Fruit fly (Drosophila melanogaster) whole organism: Measurements from ENCODE around the gene CG31921.

Experiments
- CG8478 ChIP-seq: fragments of >200 bp; optimal IDR thresholded peaks from 2 replicates; lab custom pipeline; 2018; ENCODE audit warnings: inconsistent platforms
- Dll ChIP-seq: fragments of >200 bp; optimal IDR thresholded peaks from 2 replicates; lab custom pipeline; 2017
- EcR ChIP-seq, 2 experiments: fragments of >200 bp; optimal IDR thresholded peaks; 2 replicates each; lab custom pipeline; 2017; ENCODE audit warnings: missing biosample characterization in 2 of 2, missing genetic modification characterization in 2 of 2, missing genetic modification reagents in 2 of 2
- pan ChIP-seq: fragments of >200 bp; optimal IDR thresholded peaks from 2 replicates; lab custom pipeline; 2017
- psq ChIP-seq: fragments of >200 bp; optimal IDR thresholded peaks from 2 replicates; lab custom pipeline; 2017
- usp ChIP-seq: fragments of >200 bp; optimal IDR thresholded peaks from 2 replicates; lab custom pipeline; 2017; ENCODE audit warnings: missing biosample characterization, missing genetic modification characterization, mixed read lengths

CG31921 gene

dm6 chr2L:332235-332634 lies at the start of gene CG31921:
Gene CG31921 (minus strand): TSS chr2L:332335.
- no peak for TF ChIP-seq Dll
- TF ChIP-seq usp (GFP tag; lab: Kevin White, UChicago) = no peak
- no peak for TF ChIP-seq EcR (GFP tag; optimal IDR thresholded peaks at IDR 0.05; lab: Kevin White, UChicago)
- TF ChIP-seq pan (lab: Kevin White, UChicago) = no peak
- TF ChIP-seq CG8478 = no peak

- no peak for TF ChIP-seq psq (lab: Kevin White, UChicago)
- TF ChIP-seq pan (lab: Kevin White, UChicago) = no peak
- TF ChIP-seq usp (GFP tag; lab: Kevin White, UChicago) = no peak
- no peak for TF ChIP-seq Dll
- TF ChIP-seq CG8478 = no peak
- no peak for TF ChIP-seq EcR (GFP tag; optimal IDR thresholded peaks at IDR 0.05; lab: Kevin White, UChicago)
Measured at dm6 chr2L:378815-379440, 46.8 kb upstream of the CG31921 start.

dm6 chr2L:377780-378222 lies 45.7 kb upstream of the CG31921 start, which contains the start of gene al:
Gene al (plus strand): TSS chr2L:378112.
- no peak for TF ChIP-seq EcR (GFP tag; optimal IDR thresholded peaks at IDR 0.05; lab: Kevin White, UChicago)
- TF ChIP-seq psq (lab: Kevin White, UChicago) = no peak
- no peak for TF ChIP-seq pan (lab: Kevin White, UChicago)
- TF ChIP-seq usp (GFP tag; lab: Kevin White, UChicago) = no peak
- TF ChIP-seq CG8478 = no peak
- TF ChIP-seq Dll = no peak

- TF ChIP-seq pan (lab: Kevin White, UChicago) = no peak
- TF ChIP-seq psq (lab: Kevin White, UChicago) = no peak
- TF ChIP-seq CG8478 = no peak
- no peak for TF ChIP-seq usp (GFP tag; lab: Kevin White, UChicago)
- TF ChIP-seq EcR (GFP tag; optimal IDR thresholded peaks at IDR 0.05; lab: Kevin White, UChicago) = no peak
- TF ChIP-seq Dll = no peak
Measured at dm6 chr2L:371747-372146, 39.6 kb upstream of the CG31921 start.

dm6 chr2L:369811-370210 lies 37.7 kb upstream of the CG31921 start:
- TF ChIP-seq pan (lab: Kevin White, UChicago) = no peak
- TF ChIP-seq CG8478 = no peak
- TF ChIP-seq usp (GFP tag; lab: Kevin White, UChicago) = no peak
- no peak for TF ChIP-seq EcR (GFP tag; optimal IDR thresholded peaks at IDR 0.05; lab: Kevin White, UChicago)
- TF ChIP-seq Dll = no peak
- no peak for TF ChIP-seq psq (lab: Kevin White, UChicago)

- TF ChIP-seq usp (GFP tag; lab: Kevin White, UChicago) (no peak), psq (lab: Kevin White, UChicago) (no peak), pan (lab: Kevin White, UChicago) (no peak)
Measured at dm6 chr2L:368398-369008, 36.4 kb upstream of the CG31921 start.

dm6 chr2L:366876-367275 lies 34.7 kb upstream of the CG31921 start:
- no peak for TF ChIP-seq usp (GFP tag; lab: Kevin White, UChicago)
- no peak for TF ChIP-seq psq (lab: Kevin White, UChicago)
- no peak for TF ChIP-seq pan (lab: Kevin White, UChicago)

dm6 chr2L:357556-358130 lies 25.5 kb upstream of the CG31921 start, which contains the start of gene Ent1:
Gene Ent1 (minus strand): TSS chr2L:357874.
- no peak for TF ChIP-seq CG8478
- no peak for TF ChIP-seq pan (lab: Kevin White, UChicago)
- TF ChIP-seq psq (lab: Kevin White, UChicago) = no peak
- TF ChIP-seq usp (GFP tag; lab: Kevin White, UChicago) = no peak
- TF ChIP-seq EcR (GFP tag; optimal IDR thresholded peaks at IDR 0.05; lab: Kevin White, UChicago) = no peak

dm6 chr2L:356234-356633 lies 24.1 kb upstream of the CG31921 start:
- no peak for TF ChIP-seq EcR (GFP tag; optimal IDR thresholded peaks at IDR 0.05; lab: Kevin White, UChicago)
- no peak for TF ChIP-seq Dll
- no peak for TF ChIP-seq psq (lab: Kevin White, UChicago)
- TF ChIP-seq CG8478 = no peak
- no peak for TF ChIP-seq usp (GFP tag; lab: Kevin White, UChicago)
- no peak for TF ChIP-seq pan (lab: Kevin White, UChicago)

- TF ChIP-seq CG8478 (no peak), usp (GFP tag; lab: Kevin White, UChicago) (no peak), EcR (GFP tag; optimal IDR thresholded peaks at IDR 0.05; lab: Kevin White, UChicago) (no peak), psq (lab: Kevin White, UChicago) (no peak), pan (lab: Kevin White, UChicago) (no peak), Dll (no peak)
Measured at dm6 chr2L:347604-348003, 15.5 kb upstream of the CG31921 start.

- no peak for TF ChIP-seq psq (lab: Kevin White, UChicago)
Measured at dm6 chr2L:346781-347180, 14.6 kb upstream of the CG31921 start.

dm6 chr2L:329661-330060 lies 2.5 kb downstream of the CG31921 start, which contains the start of gene CG43755:
Gene CG43755 (minus strand): TSS chr2L:329761.
- TF ChIP-seq pan (lab: Kevin White, UChicago) (no peak), EcR (GFP tag; optimal IDR thresholded peaks at IDR 0.05; lab: Kevin White, UChicago) (no peak), CG8478 (no peak), psq (lab: Kevin White, UChicago) (no peak), usp (GFP tag; lab: Kevin White, UChicago) (no peak)
